Worm (Caenorhabditis elegans) whole organism, midembryonic: ENCODE data around the gene F40A3.3.

ENCODE experiments used
- T22C8.4 ChIP-seq: fragments of 200-800 bp; sonication (Bioruptor generic); IDR thresholded peaks from 2 replicates; pipeline ENCODE4 v1.3.6; 2022; ENCODE audit warnings: missing genetic modification characterization, missing compliant biosample characterization
- cog-1 ChIP-seq: sonication (generic microtip); optimal IDR thresholded peaks from 2 replicates; lab custom pipeline; 2016; ENCODE audit warnings: missing genetic modification characterization, missing compliant biosample characterization
- flt-1 ChIP-seq: fragments of 200-800 bp; sonication (Bioruptor generic); IDR thresholded peaks from 2 replicates; pipeline ENCODE4 v1.3.6; 2022; ENCODE audit warnings: missing genetic modification characterization, missing compliant biosample characterization
- klf-2 ChIP-seq: fragments of 200-800 bp; sonication (Bioruptor generic); conservative IDR thresholded peaks from 2 replicates; pipeline ENCODE4 v1.3.6; 2022; ENCODE audit warnings: missing genetic modification reagents, missing genetic modification characterization, missing compliant biosample characterization
- med-1 ChIP-seq: sonication (generic microtip); optimal IDR thresholded peaks from 2 replicates; lab custom pipeline; 2017; ENCODE audit warnings: missing genetic modification characterization, mild to moderate bottlenecking, missing compliant biosample characterization, antibody characterized with exemption, missing genetic modification reagents; ENCODE audit not compliant: insufficient read depth
- ref-1 ChIP-seq: fragments of 200-800 bp; sonication (Bioruptor generic); conservative IDR thresholded peaks from 2 replicates; pipeline ENCODE4 v1.3.6; 2022; ENCODE audit warnings: missing genetic modification reagents, missing genetic modification characterization, missing compliant biosample characterization
- tab-1 ChIP-seq: fragments of 200-800 bp; sonication (Bioruptor generic); IDR thresholded peaks from 2 replicates; pipeline ENCODE4 v1.3.6; 2022; ENCODE audit warnings: missing genetic modification characterization, missing compliant biosample characterization
- ztf-23 ChIP-seq: fragments of 200-800 bp; sonication (Bioruptor generic); IDR thresholded peaks from 2 replicates; pipeline ENCODE4 v1.3.6; 2022; ENCODE audit warnings: missing genetic modification reagents, missing genetic modification characterization, missing compliant biosample characterization
- ztf-29 ChIP-seq: fragments of 200-800 bp; sonication (Bioruptor generic); IDR thresholded peaks from 2 replicates; pipeline ENCODE4 v1.3.6; 2022; ENCODE audit warnings: missing genetic modification reagents, missing genetic modification characterization, missing compliant biosample characterization

F40A3.3 gene

DNA sequence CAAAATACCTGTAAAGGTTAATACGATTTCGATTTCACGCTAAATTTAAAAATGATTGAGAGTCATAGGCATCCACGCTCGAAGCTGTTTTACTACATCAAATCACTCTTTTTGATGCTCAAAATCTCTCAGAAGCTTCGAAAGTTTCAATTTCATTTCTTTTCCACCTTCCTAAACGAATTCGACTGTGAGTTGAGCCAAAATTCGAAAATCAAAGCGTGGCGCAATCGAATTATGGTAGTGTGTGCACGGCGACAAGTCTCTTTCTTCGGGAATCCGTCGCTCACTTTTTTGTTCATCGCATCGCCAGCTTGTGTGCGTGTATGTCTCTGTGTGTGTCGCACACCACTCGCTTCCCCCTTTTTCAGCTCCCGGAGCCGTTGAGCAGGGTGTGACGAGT lies 4.3 kb upstream of the F40A3.3 start:
- TF ChIP-seq ztf-23 (no peak), ref-1 (GFP tag; lab: Robert Waterston, UW) (no peak), ztf-29 (GFP tag; lab: Robert Waterston, UW) (no peak), T22C8.4 (no peak), flt-1 (no peak), med-1 (no peak), cog-1 (tag; lab: Kevin White, UChicago) (no peak), tab-1 (GFP tag; lab: Robert Waterston, UW) (no peak), klf-2 (GFP tag; lab: Robert Waterston, UW) (no peak)

- TF ChIP-seq flt-1 (no peak), ztf-23 (no peak), ztf-29 (GFP tag; lab: Robert Waterston, UW) (no peak), ref-1 (GFP tag; lab: Robert Waterston, UW) (no peak), T22C8.4 (no peak)
Measured at ce11 chrV:7875456-7875855, 1.8 kb upstream of the F40A3.3 start, which contains the start of gene F40A3.4. F40A3.4 (plus strand) TSS chrV:7875756.

DNA sequence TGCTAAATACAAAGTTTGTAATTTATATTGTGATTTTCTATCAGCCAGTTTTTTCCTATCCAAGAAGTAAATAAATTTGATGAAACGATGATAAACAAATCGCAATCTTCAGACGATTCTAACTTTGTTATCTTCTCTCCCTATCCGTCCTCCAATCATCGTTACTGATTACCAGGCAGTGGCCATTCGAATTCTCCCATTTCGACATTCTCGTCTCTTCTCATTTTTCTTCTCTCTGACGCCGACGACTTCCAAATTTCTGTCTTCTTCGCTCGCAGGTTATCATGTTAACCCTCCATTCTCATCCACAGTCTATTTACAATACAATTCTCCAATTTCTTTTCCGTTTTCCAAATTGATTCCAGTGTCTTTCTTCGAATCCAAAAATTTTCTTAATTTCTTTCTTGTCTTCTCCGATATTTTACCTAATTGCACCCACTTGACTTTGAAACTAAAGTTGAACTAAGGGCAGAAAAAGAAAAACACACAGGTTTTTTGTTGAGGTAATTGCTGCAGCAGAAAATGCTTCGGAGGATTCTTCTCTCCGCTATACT lies 1.2 kb downstream of the F40A3.3 start, which contains the start of gene F40A3.2:
Gene F40A3.2, plus strand, starts transcription at position 504 of the 554 bp plus-strand sequence.
- no peak for TF ChIP-seq klf-2 (GFP tag; lab: Robert Waterston, UW)
- no peak for TF ChIP-seq ztf-23
- no peak for TF ChIP-seq med-1
- TF ChIP-seq T22C8.4 = no peak
- TF ChIP-seq ref-1 (GFP tag; lab: Robert Waterston, UW) = no peak
- TF ChIP-seq tab-1 (GFP tag; lab: Robert Waterston, UW) = no peak
- TF ChIP-seq flt-1 = no peak
- TF ChIP-seq ztf-29 (GFP tag; lab: Robert Waterston, UW) = no peak
- no peak for TF ChIP-seq cog-1 (tag; lab: Kevin White, UChicago)

DNA sequence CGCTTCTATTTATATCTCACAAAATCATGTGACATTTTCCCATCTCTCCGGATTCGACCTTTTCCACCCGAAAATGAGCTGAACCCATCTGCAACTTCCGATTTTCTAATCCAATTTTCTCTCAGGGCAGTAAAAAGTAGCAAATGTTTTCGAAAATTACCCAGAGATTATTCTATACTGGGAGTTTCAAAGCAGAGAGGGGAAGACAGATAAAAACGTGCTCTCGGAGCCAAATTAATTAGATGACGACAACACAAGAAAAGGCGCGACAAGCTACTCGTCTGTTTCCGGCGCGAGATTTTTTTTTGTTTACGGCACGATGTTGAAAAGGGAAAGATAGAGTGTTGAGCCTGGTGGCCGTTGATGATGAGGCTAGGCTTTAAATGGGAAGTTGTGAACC lies 7.2 kb downstream of the F40A3.3 start:
- TF ChIP-seq med-1 (no peak), flt-1 (no peak)

ce11 chrV:7888036-7888435 lies 10.8 kb downstream of the F40A3.3 start:
- TF ChIP-seq med-1 (no peak), cog-1 (tag; lab: Kevin White, UChicago) (no peak), T22C8.4 (no peak), ztf-23 (no peak), ref-1 (GFP tag; lab: Robert Waterston, UW) (no peak), ztf-29 (GFP tag; lab: Robert Waterston, UW) (no peak), tab-1 (GFP tag; lab: Robert Waterston, UW) (no peak), klf-2 (GFP tag; lab: Robert Waterston, UW) (no peak), flt-1 (no peak)

- TF ChIP-seq klf-2 (GFP tag; lab: Robert Waterston, UW) (no peak), tab-1 (GFP tag; lab: Robert Waterston, UW) (no peak), ztf-23 (no peak), flt-1 (no peak), cog-1 (tag; lab: Kevin White, UChicago) (no peak), ztf-29 (GFP tag; lab: Robert Waterston, UW) (no peak), ref-1 (GFP tag; lab: Robert Waterston, UW) (no peak), med-1 (no peak), T22C8.4 (no peak)
Measured at ce11 chrV:7891230-7891629, 14.0 kb downstream of the F40A3.3 start, which contains the start of gene F40A3.1. F40A3.1 (plus strand) TSS chrV:7891530.

DNA sequence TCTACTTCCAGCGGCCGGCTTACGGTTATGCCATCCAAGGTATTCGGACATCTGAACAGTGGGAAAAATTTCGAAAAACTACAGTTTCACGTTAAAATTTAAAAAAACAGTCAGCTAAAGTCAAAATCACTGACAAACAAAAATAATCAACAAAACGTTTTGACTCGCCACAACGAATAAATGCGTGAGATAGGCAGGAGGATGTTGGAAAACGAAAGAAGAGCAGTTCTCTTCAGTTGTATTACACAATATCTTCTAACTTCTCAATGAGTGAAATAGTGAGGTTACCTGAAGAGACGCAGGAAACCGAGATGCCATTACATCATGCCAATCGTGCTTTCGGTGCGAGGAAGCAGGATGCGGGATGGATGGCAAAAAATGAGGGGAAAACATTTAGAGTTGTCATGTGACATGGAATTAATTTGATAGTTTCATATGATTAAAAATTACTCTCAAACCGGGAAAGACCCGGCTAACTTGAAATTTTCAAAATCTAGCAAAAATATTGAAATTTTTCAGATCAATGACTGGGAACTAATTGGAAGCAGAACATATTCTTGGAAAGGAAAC lies 16.7 kb downstream of the F40A3.3 start, which contains the start of gene F40A3.6:
Gene F40A3.6, minus strand, starts transcription at position 51 of the 570 bp plus-strand sequence.
- TF ChIP-seq tab-1 (GFP tag; lab: Robert Waterston, UW) = no peak
- no peak for TF ChIP-seq ztf-23
- TF ChIP-seq klf-2 (GFP tag; lab: Robert Waterston, UW) = no peak
- no peak for TF ChIP-seq ref-1 (GFP tag; lab: Robert Waterston, UW)
- no peak for TF ChIP-seq T22C8.4
- no peak for TF ChIP-seq cog-1 (tag; lab: Kevin White, UChicago)
- TF ChIP-seq med-1 = no peak
- no peak for TF ChIP-seq ztf-29 (GFP tag; lab: Robert Waterston, UW)
- TF ChIP-seq flt-1 = no peak

- TF ChIP-seq med-1 (no peak), klf-2 (GFP tag; lab: Robert Waterston, UW) (no peak)
Measured at ce11 chrV:7899761-7900160, 22.5 kb downstream of the F40A3.3 start, which contains the start of gene F40A3.7. F40A3.7 (minus strand) TSS chrV:7899861.

DNA sequence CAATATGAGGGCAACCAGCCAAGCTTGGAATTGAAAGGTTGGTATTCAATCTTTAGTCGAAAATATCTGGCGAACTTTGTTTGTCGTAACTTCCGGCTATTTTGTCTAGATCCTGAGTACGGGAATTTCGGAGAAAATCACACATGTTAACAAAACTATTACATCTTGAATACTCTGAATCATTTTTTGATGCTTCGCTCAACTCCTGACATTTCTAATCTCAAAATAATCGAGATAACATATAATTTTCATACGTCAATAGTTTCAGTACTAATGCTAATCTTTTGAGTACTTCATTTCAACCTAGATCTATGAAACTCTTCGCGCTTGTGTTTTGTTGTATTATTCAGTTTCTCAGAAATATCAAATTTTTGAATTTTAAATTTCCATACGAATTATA lies 24.0 kb downstream of the F40A3.3 start:
- TF ChIP-seq tab-1 (GFP tag; lab: Robert Waterston, UW) (no peak), T22C8.4 (no peak), ref-1 (GFP tag; lab: Robert Waterston, UW) (no peak)

DNA sequence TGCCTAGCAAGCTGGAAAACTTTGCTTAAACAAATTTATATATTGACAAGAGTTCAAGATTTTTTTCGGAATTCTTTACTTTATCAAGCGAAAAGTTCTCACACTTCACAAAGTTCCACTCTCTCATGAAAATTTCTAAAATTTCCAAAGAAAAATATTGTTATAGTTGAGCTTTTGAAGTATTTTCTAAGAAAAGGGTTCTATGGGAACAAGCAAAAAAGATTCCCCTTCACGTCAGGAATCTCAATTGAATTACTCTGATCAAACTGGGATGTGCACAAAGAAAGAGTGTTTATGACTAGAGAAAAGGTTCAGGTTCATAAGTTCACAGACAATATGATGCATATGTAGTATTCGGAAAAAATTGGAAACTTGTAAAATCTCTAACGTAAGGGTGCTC lies 27.1 kb downstream of the F40A3.3 start:
- TF ChIP-seq ztf-23 (no peak), tab-1 (GFP tag; lab: Robert Waterston, UW) (no peak), cog-1 (tag; lab: Kevin White, UChicago) (no peak), ref-1 (GFP tag; lab: Robert Waterston, UW) (no peak), klf-2 (GFP tag; lab: Robert Waterston, UW) (no peak), T22C8.4 (no peak), flt-1 (no peak), ztf-29 (GFP tag; lab: Robert Waterston, UW) (no peak), med-1 (no peak)

ce11 chrV:7908431-7908830 lies 31.2 kb downstream of the F40A3.3 start:
- TF ChIP-seq cog-1 (tag; lab: Kevin White, UChicago) (no peak), T22C8.4 (no peak), med-1 (no peak)
